Worm (Caenorhabditis elegans) whole organism, young adult: ENCODE results near the gene F10E9.1.

Experiments used
- F39B2.1 ChIP-seq: fragments of 200-800 bp; sonication (Bioruptor generic); IDR thresholded peaks from 2 replicates; pipeline ENCODE4 v1.3.6; 2022; ENCODE audit warnings: missing genetic modification reagents, missing genetic modification characterization, missing compliant biosample characterization
- K12H6.12 ChIP-seq: fragments of 200-800 bp; sonication (Bioruptor generic); optimal IDR thresholded peaks from 2 replicates; lab custom pipeline; 2018; ENCODE audit warnings: mild to moderate bottlenecking, missing genetic modification characterization, missing compliant biosample characterization
- Y67H2A.10 ChIP-seq: fragments of 200-800 bp; sonication (Bioruptor generic); conservative IDR thresholded peaks from 2 replicates; pipeline ENCODE4 v1.3.6; 2022; ENCODE audit warnings: missing genetic modification reagents, missing genetic modification characterization, missing compliant biosample characterization
- aptf-2 ChIP-seq: fragments of 200-800 bp; sonication (Bioruptor generic); conservative IDR thresholded peaks from 2 replicates; pipeline ENCODE4 v1.3.6; 2022; ENCODE audit warnings: missing genetic modification reagents, missing genetic modification characterization, missing compliant biosample characterization
- aptf-3 ChIP-seq: fragments of 200-800 bp; sonication (Bioruptor generic); IDR thresholded peaks from 2 replicates; pipeline ENCODE4 v1.3.6; 2022; ENCODE audit warnings: missing genetic modification characterization, missing compliant biosample characterization
- attf-3 ChIP-seq: fragments of 200-800 bp; sonication (Bioruptor generic); conservative IDR thresholded peaks from 2 replicates; pipeline ENCODE4 v1.3.6; 2022; ENCODE audit warnings: missing genetic modification reagents, missing genetic modification characterization, missing compliant biosample characterization
- cebp-1 ChIP-seq, 2 experiments: fragments of 200-800 bp in 1 of 2; sonication (Bioruptor generic) in 1 of 2; sonication (generic microtip) in 1 of 2; IDR thresholded peaks in 1 of 2; optimal IDR thresholded peaks in 1 of 2; 2 replicates each; pipeline versions ENCODE4 v1.3.6 to Lab custom; 2017 to 2022; ENCODE audit warnings: missing compliant biosample characterization in 2 of 2, missing genetic modification characterization in 2 of 2, mild to moderate bottlenecking in 1 of 2, missing genetic modification reagents in 1 of 2, moderate library complexity in 1 of 2
- cebp-2 ChIP-seq: fragments of 200-800 bp; sonication (Bioruptor generic); IDR thresholded peaks from 2 replicates; pipeline ENCODE4 v1.3.6; 2022; ENCODE audit warnings: missing genetic modification characterization, missing compliant biosample characterization
- ceh-100 ChIP-seq: fragments of 200-800 bp; sonication (Bioruptor generic); IDR thresholded peaks from 2 replicates; pipeline ENCODE4 v1.3.6; 2022; ENCODE audit warnings: missing genetic modification reagents, missing genetic modification characterization, missing compliant biosample characterization
- ceh-27 ChIP-seq: fragments of 200-800 bp; sonication (Bioruptor generic); optimal IDR thresholded peaks from 2 replicates; lab custom pipeline; 2018; ENCODE audit warnings: mild to moderate bottlenecking, missing genetic modification characterization, moderate library complexity, missing compliant biosample characterization
- ceh-91 ChIP-seq: fragments of 200-800 bp; sonication (Bioruptor generic); IDR thresholded peaks from 2 replicates; pipeline ENCODE4 v1.3.6; 2022; ENCODE audit warnings: missing genetic modification reagents, missing genetic modification characterization, missing compliant biosample characterization
- dox-1 ChIP-seq: fragments of 200-800 bp; sonication (Bioruptor generic); IDR thresholded peaks from 2 replicates; pipeline ENCODE4 v1.3.6; 2022; ENCODE audit warnings: missing genetic modification reagents, missing genetic modification characterization, missing compliant biosample characterization
- egrh-3 ChIP-seq: fragments of 200-800 bp; sonication (Bioruptor generic); IDR thresholded peaks from 2 replicates; pipeline ENCODE4 v1.3.6; 2022; ENCODE audit warnings: missing genetic modification reagents, missing genetic modification characterization, missing compliant biosample characterization
- hmg-1.2 ChIP-seq: fragments of 200-800 bp; sonication (Bioruptor generic); IDR thresholded peaks from 2 replicates; pipeline ENCODE4 v1.3.6; 2022; ENCODE audit warnings: missing genetic modification reagents, missing genetic modification characterization, missing compliant biosample characterization
- hrde-1 ChIP-seq: sonication (generic microtip); optimal IDR thresholded peaks from 2 replicates; lab custom pipeline; 2016; ENCODE audit warnings: missing genetic modification characterization, mild to moderate bottlenecking, missing compliant biosample characterization, moderate library complexity, missing genotype, missing genetic modification reagents, borderline replicate concordance
- lin-40 ChIP-seq: sonication (generic microtip); optimal IDR thresholded peaks from 2 replicates; lab custom pipeline; 2016; ENCODE audit warnings: missing genetic modification characterization, mild to moderate bottlenecking, missing compliant biosample characterization, missing genotype, missing genetic modification reagents
- madf-6 ChIP-seq: fragments of 200-800 bp; sonication (Bioruptor generic); IDR thresholded peaks from 2 replicates; pipeline ENCODE4 v1.3.6; 2022; ENCODE audit warnings: missing genetic modification reagents, missing genetic modification characterization, missing compliant biosample characterization
- nhr-80 ChIP-seq: sonication (generic microtip); optimal IDR thresholded peaks from 2 replicates; lab custom pipeline; 2016; ENCODE audit warnings: missing genetic modification characterization, missing compliant biosample characterization
- rpc-1 ChIP-seq, 2 experiments: fragments of 150-350 bp in 1 of 2; sonication (generic microtip) in 1 of 2; optimal IDR thresholded peaks; 2 replicates each; lab custom pipeline; 2014 to 2018; ENCODE audit warnings: missing biosample characterization in 1 of 2, missing genetic modification characterization in 1 of 2, missing genetic modification reagents in 1 of 2, missing genotype in 1 of 2
- sea-2 ChIP-seq: fragments of 200-800 bp; sonication (Bioruptor generic); IDR thresholded peaks from 2 replicates; pipeline ENCODE4 v1.3.6; 2022; ENCODE audit warnings: missing genetic modification characterization, missing compliant biosample characterization
- snpc-1.1 ChIP-seq: sonication (generic microtip); optimal IDR thresholded peaks from 2 replicates; lab custom pipeline; 2017; ENCODE audit warnings: missing genetic modification characterization, mild to moderate bottlenecking, missing compliant biosample characterization, antibody characterized with exemption, moderate library complexity, missing genotype, missing genetic modification reagents; ENCODE audit not compliant: insufficient read depth
- snpc-4 ChIP-seq, 5 experiments: fragments of 150-350 bp in 1 of 5; sonication (generic microtip) in 4 of 5; optimal IDR thresholded peaks; 2 replicates each; lab custom pipeline; 2014 to 2018; ENCODE audit warnings: missing genetic modification characterization in 5 of 5, missing biosample characterization in 3 of 5, antibody characterized with exemption in 2 of 5, mild to moderate bottlenecking in 2 of 5, missing compliant biosample characterization in 2 of 5, missing genotype in 2 of 5, moderate library complexity in 2 of 5, missing genetic modification reagents in 1 of 5
- sptf-2 ChIP-seq: fragments of 200-800 bp; sonication (Bioruptor generic); optimal IDR thresholded peaks from 2 replicates; lab custom pipeline; 2018; ENCODE audit warnings: mild to moderate bottlenecking, missing genetic modification characterization, missing compliant biosample characterization
- unc-62 ChIP-seq: fragments of 150-350 bp; optimal IDR thresholded peaks from 2 replicates; lab custom pipeline; 2014; ENCODE audit warnings: missing biosample characterization, missing genetic modification reagents, missing genetic modification characterization
- xnd-1 ChIP-seq: sonication (generic microtip); optimal IDR thresholded peaks from 2 replicates; lab custom pipeline; 2016; ENCODE audit warnings: missing genotype, missing genetic modification reagents, missing genetic modification characterization, missing compliant biosample characterization
- ztf-3 ChIP-seq: fragments of 200-800 bp; sonication (Bioruptor generic); optimal IDR thresholded peaks from 2 replicates; lab custom pipeline; 2018; ENCODE audit warnings: mild to moderate bottlenecking, missing genetic modification characterization, missing compliant biosample characterization
- ztf-6 ChIP-seq: fragments of 200-800 bp; sonication (Bioruptor generic); IDR thresholded peaks from 2 replicates; pipeline ENCODE4 v1.3.6; 2022; ENCODE audit warnings: missing genetic modification reagents, missing genetic modification characterization, missing compliant biosample characterization

Gene F10E9.1

DNA sequence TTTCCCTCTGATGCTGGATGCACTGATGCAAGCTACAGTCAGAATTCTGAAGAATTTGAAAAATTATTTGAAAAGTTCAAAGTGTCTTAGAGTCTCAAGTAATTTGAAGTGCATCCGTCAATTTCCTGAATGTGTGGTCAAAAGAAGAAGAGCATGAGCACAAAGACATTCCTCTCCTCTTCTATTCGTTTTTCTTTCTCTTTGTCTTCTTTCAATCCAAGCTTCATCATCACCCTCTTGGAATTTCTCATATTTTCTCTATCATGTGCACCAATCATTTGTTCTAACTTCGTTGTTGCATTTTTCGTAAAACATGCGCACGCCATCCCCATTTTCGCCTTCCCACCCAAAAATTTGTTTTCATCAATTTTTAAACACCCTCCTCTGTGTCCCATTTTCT, 37.0 kb upstream of the F10E9.1 start:
- TF ChIP-seq ceh-27 (GFP tag; lab: Kevin White, UChicago) (peak; percentile 18), cebp-2 (GFP tag; lab: Robert Waterston, UW) (no peak)

DNA sequence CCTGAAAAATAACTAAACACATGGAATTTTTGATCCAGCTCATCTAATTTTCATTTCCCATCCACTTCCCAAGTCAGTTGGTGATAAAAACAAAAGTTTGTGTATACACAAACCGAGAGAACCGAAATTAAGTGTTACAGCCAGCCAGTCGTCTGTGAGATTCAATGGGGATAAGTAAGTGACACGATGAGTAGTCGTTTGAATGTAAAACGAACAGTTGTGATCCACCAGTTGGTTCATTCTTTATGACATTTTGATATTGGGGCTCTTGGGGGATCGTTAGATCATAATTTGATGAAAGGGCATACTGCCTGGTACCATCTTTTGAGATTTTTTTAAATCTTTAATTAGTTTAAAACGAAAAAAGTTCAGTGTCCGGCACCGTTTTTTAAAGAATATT, 36.1 kb upstream of the F10E9.1 start:
- TF ChIP-seq ceh-100 (GFP tag; lab: Robert Waterston, UW) (no peak), ztf-6 (GFP tag; lab: Robert Waterston, UW) (no peak), hrde-1 (no peak), rpc-1 (optimal IDR thresholded peaks at IDR 0.05; lab: Kevin White, UChicago) (no peak), rpc-1 (tag; optimal IDR thresholded peaks at IDR 0.05; lab: Kevin White, UChicago) (no peak), aptf-3 (GFP tag; lab: Robert Waterston, UW) (no peak)

DNA sequence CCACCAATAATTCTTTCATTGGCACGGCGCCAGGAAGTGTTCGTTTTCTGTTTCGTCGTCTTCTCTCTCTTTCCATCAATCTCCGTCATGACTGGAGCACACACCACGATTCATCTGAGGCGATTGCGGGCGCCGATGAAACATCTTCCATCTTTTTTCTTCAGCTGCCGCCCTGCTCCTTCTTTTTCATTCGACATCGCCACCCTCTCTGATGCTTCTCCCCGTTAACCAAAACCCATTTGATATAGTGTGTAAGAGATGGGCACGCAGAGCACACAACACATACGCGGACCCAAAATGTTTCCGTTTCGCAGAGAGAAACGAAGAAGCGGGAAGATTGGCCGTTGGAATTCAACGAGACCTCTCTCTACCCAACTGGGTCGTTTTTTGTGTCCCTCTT, 35.4 kb upstream of the F10E9.1 start:
- peak; percentile 46 for TF ChIP-seq K12H6.12 (tag; lab: Kevin White, UChicago)
- TF ChIP-seq hmg-1.2, result 0 out of 2 replicates have a peak, but pooled peaks have one; percentile 15
- no peak for TF ChIP-seq madf-6 (GFP tag; lab: Robert Waterston, UW)
- no peak for TF ChIP-seq egrh-3
- TF ChIP-seq ztf-3 (GFP tag; lab: Kevin White, UChicago), result no peak
- TF ChIP-seq, all 124 proteins: peak for 2

DNA sequence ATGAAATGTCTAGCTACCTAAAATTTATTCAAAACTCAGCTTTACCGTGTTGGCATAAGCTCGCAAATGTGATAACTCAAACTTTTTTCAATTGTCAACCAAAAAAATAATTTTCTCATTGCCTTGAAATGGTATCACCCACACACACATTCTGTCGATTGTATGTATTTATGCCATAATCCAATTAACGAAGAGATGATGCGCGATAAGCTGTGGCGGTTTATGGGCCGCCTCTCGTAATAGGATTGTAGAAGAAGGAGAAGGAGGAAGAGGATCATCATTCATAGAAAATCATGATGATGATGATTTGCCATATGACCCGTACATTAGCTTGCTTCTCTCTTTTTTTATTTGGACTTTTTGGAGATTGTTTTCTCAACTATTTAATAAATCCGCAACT, 33.8 kb upstream of the F10E9.1 start:
- TF ChIP-seq rpc-1 (optimal IDR thresholded peaks at IDR 0.05; lab: Kevin White, UChicago) (no peak), rpc-1 (tag; optimal IDR thresholded peaks at IDR 0.05; lab: Kevin White, UChicago) (no peak), aptf-2 (GFP tag; lab: Robert Waterston, UW) (no peak), xnd-1 (tag; lab: Kevin White, UChicago) (no peak), Y67H2A.10 (no peak), cebp-1 (GFP tag; IDR thresholded peaks at IDR 0.05; lab: Robert Waterston, UW) (no peak), cebp-1 (tag; optimal IDR thresholded peaks at IDR 0.05; lab: Kevin White, UChicago) (no peak), attf-3 (no peak), sea-2 (GFP tag; lab: Robert Waterston, UW) (no peak)

DNA sequence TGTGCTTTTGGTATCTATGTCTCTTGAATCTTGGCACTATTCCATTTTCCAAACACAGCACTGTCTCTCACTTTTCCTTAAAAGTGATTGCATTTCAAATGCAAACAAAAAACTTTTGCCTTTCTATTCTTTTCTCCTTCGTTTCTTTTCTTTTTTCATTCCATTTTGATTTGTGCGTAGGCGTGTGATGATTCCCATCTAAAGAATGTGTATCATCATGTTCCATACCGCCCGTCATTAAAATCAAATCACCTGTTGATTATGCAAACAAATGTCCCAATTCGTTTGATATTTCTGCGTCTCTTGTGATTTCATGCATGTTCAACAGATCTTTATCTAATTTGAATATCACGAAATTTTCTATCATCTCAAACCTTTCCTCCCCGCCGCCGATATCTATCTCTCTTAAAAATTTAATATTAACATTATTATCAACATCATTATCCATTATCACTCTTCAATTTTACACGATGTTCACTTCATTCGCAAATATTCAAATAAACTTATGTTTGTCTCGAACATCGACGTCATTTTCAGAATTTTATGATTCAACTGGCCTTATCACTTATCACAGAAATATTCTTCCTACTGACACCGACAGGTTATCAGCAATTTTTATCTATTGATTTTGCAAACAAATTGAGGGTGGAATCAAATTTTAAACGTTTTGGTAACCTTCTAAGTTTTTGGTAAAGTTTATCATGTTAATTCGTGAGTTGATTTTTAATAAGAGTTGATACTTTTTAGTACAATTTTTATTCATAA, 31.5 kb upstream of the F10E9.1 start:
- TF ChIP-seq snpc-1.1 (tag; lab: Kevin White, UChicago), result no peak
- TF ChIP-seq lin-40, result no peak
- TF ChIP-seq nhr-80 (tag; lab: Kevin White, UChicago), result peak; percentile 60
- no peak for TF ChIP-seq sptf-2
- 0 out of 2 replicates have a peak, but pooled peaks have one; percentile 22 for TF ChIP-seq dox-1 (GFP tag; lab: Robert Waterston, UW)
- TF ChIP-seq F39B2.1 (GFP tag; lab: Robert Waterston, UW), result no peak
- TF ChIP-seq ceh-91, result no peak
- TF ChIP-seq, all 124 proteins: peak for 2

DNA sequence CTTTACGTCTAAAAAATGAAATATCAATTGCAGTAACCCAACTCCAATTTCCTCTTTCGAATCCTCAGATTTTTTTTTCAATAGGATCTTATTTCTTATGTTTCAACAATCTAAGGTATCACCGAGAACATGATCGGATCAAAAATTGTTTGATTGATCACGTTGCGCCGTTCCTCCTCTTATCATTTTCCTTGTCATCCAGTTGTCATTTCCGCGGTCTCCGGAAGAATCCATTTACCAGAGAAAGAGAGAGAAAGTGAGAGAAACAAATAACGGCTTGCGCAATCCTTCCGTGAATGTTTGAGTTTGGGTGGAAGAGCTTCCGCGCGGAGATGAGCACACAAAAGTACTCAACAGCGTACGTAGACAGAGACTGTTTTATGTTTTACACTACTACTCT, 29.7 kb upstream of the F10E9.1 start:
- peak; percentile 68 for TF ChIP-seq nhr-80 (tag; lab: Kevin White, UChicago)
- peak; percentile 42 for TF ChIP-seq unc-62 (GFP tag; lab: Kevin White, UChicago)
- no peak for TF ChIP-seq snpc-4 (GFP tag; optimal IDR thresholded peaks at IDR 0.05; lab: Kevin White, UChicago)
- no peak for TF ChIP-seq snpc-4 (tag; optimal IDR thresholded peaks at IDR 0.05; lab: Kevin White, UChicago)
- TF ChIP-seq, all 124 proteins: peak for 2
